Fruit fly (Drosophila melanogaster): ENCODE measurements around the gene CRAT.
A peak's percentile ranks its signal among the peaks of the same experiment; 100 is the strongest.

Gene CRAT

dm6 chr3R:6375944-6376343 lies at the start of gene CRAT:
Gene CRAT, minus strand, starts transcription at chr3R:6376044.
- TF ChIP-seq CG17801 (GFP tag; optimal IDR thresholded peaks at IDR 0.05; ENCODE audit: partially characterized antibody): no peak

DNA sequence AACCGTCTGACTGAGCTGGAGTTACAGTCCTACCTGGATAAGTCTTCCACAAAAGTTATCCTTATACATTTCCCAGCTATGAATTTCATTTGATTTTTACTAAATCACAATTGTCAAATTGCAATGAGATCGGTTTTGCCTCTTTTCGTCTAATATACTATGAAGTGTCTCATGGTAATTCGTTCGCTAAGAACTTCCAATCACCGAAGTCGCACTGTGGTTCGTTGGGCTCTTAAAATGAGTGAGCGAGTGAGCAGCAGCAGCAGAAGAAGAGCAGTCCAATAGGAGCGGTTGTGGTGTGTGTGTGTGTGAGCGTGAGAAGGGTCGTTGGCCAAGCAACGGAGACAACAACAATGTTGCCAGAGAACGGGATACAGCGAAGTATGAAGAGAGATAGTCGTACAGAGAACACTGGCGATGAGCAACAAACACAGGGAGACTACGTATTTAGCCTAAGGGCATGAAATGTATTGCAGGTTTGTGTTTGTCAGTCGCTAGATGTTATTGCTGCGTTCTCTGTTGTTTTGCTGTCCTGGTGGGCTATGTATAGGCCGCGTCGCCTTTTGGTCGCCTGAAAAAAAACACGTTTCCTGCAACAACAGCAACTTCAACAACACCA lies 48.2 kb upstream of the CRAT start:
- peak; percentile 69 for TF ChIP-seq CG17801 (GFP tag; optimal IDR thresholded peaks at IDR 0.05; ENCODE audit: partially characterized antibody)

DNA sequence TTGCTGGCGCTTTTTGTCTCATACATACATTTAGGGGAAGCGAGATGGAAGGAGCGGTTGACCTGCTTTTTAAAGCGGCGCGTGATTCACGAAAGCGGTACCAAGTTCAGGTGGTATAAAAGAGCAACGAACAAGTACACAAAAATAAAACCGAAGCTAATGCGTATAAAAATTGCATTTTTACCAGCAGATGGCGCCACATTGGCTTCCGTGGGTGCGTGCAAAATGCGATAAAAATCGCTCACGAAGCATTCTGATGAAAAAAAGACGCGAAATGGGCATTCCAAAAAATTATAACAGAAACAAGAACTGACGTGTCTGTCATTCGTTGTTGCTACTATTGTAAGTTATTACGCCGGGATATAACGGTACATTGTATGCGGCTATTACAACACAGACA lies 47.3 kb upstream of the CRAT start:
- no peak for TF ChIP-seq CG17801 (GFP tag; optimal IDR thresholded peaks at IDR 0.05; ENCODE audit: partially characterized antibody)

- TF ChIP-seq CG17801 (GFP tag; optimal IDR thresholded peaks at IDR 0.05; ENCODE audit: partially characterized antibody): no peak
These were observed 45.9 kb upstream of the CRAT start for dm6 chr3R:6421712-6422141.

DNA sequence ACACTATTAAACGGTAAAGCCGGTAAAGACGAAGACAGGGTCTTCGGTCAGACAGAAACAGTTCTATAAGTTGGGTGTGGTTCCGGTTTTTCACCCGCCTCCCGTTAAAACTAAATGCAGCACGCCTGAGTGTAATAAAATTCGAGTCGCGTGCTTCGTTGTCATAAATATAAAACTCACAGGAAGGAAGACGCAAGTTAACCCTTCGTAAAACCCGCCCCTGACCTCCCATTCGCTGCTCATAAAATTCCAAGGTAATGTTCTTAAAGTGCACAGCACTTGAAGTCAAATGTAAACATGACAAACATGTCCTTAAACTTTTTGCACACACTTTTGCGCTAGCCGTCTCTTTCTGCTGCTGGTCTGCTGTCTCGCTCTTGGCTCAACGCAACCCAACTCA lies 45.4 kb upstream of the CRAT start:
- TF ChIP-seq CG17801 (GFP tag; optimal IDR thresholded peaks at IDR 0.05; ENCODE audit: partially characterized antibody): no peak

dm6 chr3R:6419942-6420341 lies 44.1 kb upstream of the CRAT start:
- TF ChIP-seq CG17801 (GFP tag; optimal IDR thresholded peaks at IDR 0.05; ENCODE audit: partially characterized antibody): no peak

DNA sequence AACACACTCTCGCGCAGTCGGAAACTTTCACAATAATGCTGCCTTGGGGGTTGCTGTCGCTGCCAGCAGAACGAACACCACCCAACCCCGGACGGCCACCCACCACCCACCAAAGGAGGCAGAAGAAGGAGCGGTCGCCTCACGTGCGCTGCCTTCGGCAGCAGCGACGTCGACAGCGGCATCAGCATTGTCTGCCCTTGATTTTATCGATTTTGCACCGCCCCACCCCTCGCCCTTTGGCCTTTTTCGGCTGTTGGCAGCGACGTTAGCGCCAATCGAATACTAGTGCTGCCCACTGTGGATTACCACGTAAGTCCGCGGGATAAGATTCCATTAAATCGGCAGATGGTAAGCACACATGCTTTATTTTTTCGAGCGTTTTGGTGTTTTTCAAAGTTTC lies 43.3 kb upstream of the CRAT start:
- no peak for TF ChIP-seq CG17801 (GFP tag; optimal IDR thresholded peaks at IDR 0.05; ENCODE audit: partially characterized antibody)

dm6 chr3R:6416242-6416641 lies 40.4 kb upstream of the CRAT start:
- TF ChIP-seq CG17801 (GFP tag; optimal IDR thresholded peaks at IDR 0.05; ENCODE audit: partially characterized antibody): no peak

DNA sequence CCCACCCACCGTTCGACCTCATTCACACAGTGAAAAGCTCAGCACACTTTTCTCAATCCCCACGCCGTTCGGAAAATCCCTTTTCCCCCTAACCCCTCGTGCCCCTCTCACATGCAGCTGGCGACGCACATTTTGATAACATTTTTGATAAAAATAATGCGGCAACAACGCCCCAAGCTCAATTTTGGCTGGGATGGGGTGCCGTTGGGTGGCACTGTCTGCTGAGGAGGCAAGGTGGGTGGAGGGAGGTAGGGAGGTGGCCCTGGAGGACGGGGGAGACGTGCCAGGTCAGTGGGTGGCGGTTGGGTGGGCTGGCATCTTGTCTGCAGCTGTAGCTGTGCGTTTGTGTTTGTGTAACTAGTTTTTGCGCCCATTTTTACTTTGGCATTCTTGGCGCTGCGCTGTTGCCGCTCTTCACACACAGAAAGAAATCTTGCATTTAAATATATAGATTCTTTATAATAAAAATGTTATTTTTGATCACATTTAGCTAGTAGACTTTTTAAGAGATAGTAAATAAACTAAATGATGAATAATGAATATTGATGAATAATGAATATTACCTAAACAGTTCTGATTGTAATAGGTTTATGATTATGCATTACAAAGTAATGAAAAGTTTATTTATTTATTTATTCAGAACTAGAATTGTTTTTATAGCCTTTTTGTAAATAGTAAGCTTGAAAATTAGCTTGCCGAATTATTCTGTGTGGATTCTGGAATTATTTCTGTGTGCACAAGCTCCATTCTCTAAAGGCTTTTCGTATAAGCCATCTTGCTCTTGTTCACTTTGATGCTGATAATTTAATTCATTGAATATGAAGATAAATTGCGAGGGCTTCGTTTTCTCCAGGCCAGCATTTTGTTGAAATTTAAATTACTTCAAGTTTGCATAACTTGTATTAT lies 38.8 kb upstream of the CRAT start:
- no peak for TF ChIP-seq CG17801 (GFP tag; optimal IDR thresholded peaks at IDR 0.05; ENCODE audit: partially characterized antibody)

DNA sequence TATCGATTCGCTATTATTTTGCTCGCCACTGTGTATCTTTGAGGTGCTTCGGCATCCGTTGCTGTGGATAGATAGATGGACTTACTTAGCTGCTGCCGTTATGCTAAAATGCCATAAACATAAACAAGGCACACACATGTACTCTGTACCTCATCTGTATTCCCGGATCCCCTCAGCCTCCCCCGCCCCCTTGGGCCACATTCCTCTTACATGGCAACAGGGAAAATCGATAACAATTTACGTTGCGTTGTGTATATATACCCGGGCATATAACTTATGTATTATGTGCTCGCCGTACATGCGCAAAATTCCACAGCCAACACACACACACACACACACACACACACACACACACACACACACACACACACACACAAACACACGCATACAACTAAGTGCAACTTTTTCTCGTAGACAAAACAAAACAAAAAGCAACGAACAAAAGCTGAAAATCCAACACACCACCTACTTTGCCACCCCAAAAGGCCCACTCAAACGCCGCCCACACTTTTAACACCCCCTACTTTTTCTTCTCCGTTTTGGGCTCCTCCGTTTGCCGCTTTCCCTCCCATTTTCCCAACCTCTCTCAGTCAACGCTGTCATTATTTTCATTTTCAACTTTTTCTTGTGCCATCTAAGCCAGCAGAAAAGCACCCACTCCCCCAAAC lies 38.1 kb upstream of the CRAT start:
- TF ChIP-seq CG17801 (GFP tag; optimal IDR thresholded peaks at IDR 0.05; ENCODE audit: partially characterized antibody): no peak

DNA sequence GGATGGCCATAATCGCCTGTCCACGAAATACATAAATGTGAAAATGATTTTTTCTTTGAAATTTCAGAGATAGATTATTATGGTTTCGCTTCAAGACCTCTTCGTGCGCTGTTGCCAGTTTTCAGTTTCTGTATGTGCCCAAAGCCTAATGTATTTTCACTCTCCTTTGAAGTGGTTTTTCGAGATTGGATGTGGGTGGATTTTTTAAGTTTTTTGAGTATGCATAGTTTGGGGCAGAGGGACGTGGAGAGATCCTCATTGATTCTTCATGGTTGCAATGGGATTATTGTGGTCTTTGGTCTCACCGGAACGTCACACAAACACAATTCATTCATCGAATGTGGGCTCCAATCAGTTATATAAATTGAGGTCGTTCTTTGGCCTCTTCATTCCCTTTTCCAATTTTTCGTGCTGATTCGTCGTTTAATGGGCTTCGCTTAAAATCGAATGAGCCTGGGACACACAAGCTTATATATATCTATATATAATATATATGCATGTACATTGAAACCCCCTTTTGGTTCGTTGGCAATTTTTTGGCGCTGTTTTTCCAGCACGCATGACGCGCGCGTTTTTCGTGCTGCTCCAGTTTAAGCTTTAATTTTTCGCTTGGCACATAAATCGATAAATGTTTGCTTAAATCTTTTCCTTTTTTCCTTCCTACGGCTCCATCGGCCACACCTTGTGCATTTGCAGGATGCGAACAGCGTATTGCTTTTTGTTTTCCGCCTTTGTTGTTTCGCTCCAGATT lies 35.8 kb upstream of the CRAT start:
- TF ChIP-seq CG17801 (GFP tag; optimal IDR thresholded peaks at IDR 0.05; ENCODE audit: partially characterized antibody): no peak

dm6 chr3R:6410412-6411225 lies 34.8 kb upstream of the CRAT start:
- peak; percentile 16 for TF ChIP-seq CG17801 (GFP tag; optimal IDR thresholded peaks at IDR 0.05; ENCODE audit: partially characterized antibody)

DNA sequence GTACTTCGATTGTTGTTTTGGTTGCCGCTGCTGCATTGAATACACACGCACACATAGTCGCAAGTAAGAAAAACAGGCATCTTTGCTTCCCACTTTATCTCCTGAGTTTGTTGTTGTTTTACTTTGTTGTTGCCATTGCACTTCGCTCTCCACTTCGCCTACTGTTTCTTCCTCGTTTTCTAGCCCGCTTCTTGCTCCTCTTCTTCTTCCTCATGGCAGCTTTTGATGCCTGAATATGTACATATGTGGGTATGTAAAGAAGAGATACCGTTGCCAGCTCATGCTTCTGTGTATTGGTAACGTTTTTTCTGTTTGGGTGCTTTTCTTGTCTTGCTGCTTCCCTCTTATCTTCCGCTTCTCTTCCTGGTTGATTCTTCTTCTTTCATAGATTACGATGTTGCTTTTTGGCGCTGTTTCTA lies 33.3 kb upstream of the CRAT start:
- no peak for TF ChIP-seq CG17801 (GFP tag; optimal IDR thresholded peaks at IDR 0.05; ENCODE audit: partially characterized antibody)

DNA sequence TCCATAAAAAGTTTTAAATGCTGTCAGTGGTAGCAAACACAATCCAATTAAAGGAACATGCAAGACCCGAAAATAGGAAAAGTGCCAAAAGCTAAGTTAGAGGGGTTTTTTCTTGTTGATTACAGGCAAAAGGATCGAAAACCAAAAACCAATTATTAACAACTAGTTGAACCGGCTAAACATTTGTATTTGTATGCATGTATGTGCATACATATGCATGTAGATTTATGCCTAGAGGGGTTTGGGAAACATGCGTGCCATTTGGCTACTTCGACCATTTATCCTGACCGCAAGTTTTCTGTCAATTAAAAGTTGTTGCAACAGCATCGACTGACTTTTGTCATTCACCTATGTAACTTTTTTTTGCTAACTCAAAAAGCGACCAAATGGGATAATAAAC lies 32.6 kb upstream of the CRAT start:
- no peak for TF ChIP-seq CG17801 (GFP tag; optimal IDR thresholded peaks at IDR 0.05; ENCODE audit: partially characterized antibody)
